Comparison of ENCODE assay signal across 2 fruit fly cellular contexts in genomic region chr2L:1152693-1153092, dm6.
TF ChIP-seq lines count a peak whose summit lies in the region.

No protein-coding gene starts in this region.

- no peak for TF ChIP-seq CTCF in whole organism, embryonic (GFP tag; optimal IDR thresholded peaks at IDR 0.05; lab: Kevin White, UChicago)

TF ChIP-seq in whole organism, embryonic, 481 proteins besides CTCF, POLR2A, EP300 and RAD21:
- TF ChIP-seq Dek (tag; optimal IDR thresholded peaks at IDR 0.05; lab: Kevin White, UChicago) = no peak
- TF ChIP-seq Dll (GFP tag; IDR thresholded peaks at IDR 0.05; lab: Robert Waterston, UW; ENCODE audit: partially characterized antibody) = no peak
- no peak for TF ChIP-seq twi (tag; optimal IDR thresholded peaks at IDR 0.05; lab: Kevin White, UChicago)
- no peak for TF ChIP-seq CG11723 (GFP tag; optimal IDR thresholded peaks at IDR 0.05; lab: Kevin White, UChicago)
- peak; percentile 83 for TF ChIP-seq Hr39 (optimal IDR thresholded peaks at IDR 0.05; lab: Kevin White, UChicago)
- no peak for TF ChIP-seq ind (GFP tag; optimal IDR thresholded peaks at IDR 0.05; lab: Kevin White, UChicago)
- TF ChIP-seq Xrp1 (GFP tag; IDR thresholded peaks at IDR 0.05; lab: Robert Waterston, UW) = no peak

TF ChIP-seq in whole organism, wandering third instar larva, 38 proteins besides CTCF, POLR2A, EP300 and RAD21:
- TF ChIP-seq Vsx2 (GFP tag; optimal IDR thresholded peaks at IDR 0.05; lab: Kevin White, UChicago; ENCODE audit: partially characterized antibody) (no peak), Myc (optimal IDR thresholded peaks at IDR 0.05; lab: Kevin White, UChicago) (no peak), Dfd (GFP tag; optimal IDR thresholded peaks at IDR 0.05; lab: Kevin White, UChicago) (peak; percentile 99), Abd-B (GFP tag; optimal IDR thresholded peaks at IDR 0.05; lab: Kevin White, UChicago) (no peak), dl (GFP tag; optimal IDR thresholded peaks at IDR 0.05; lab: Kevin White, UChicago; ENCODE audit: insufficient read depth in 1 of 2, partially characterized antibody in 2 of 2) (no peak), Dif (GFP tag; optimal IDR thresholded peaks at IDR 0.05; lab: Kevin White, UChicago; ENCODE audit: partially characterized antibody) (no peak)
TF ChIP-seq in whole organism, wandering third instar larva: peak in this region for 1.

Comparison
In these comparisons a context has a peak if more than half of its experiments do, and no peak if none do; other contexts are left out.
1. Of the 10 proteins assayed by ChIP-seq in both whole organism, embryonic and whole organism, wandering third instar larva: peak only in whole organism, embryonic: none; only in whole organism, wandering third instar larva: Dfd; in both: none; in neither: 9.